Fruit fly (Drosophila melanogaster) Kc167 (cell line): Measurements from ENCODE around the gene Ack.

Experiments used
- Myc ChIP-seq: fragments of >200 bp; optimal IDR thresholded peaks from 2 replicates; lab custom pipeline; 2017; ENCODE audit warnings: missing external identifiers
- Sin3A ChIP-seq: fragments of >200 bp; optimal IDR thresholded peaks from 2 replicates; lab custom pipeline; 2018; ENCODE audit warnings: missing external identifiers
- h ChIP-seq: fragments of >200 bp; optimal IDR thresholded peaks from 3 replicates; lab custom pipeline; 2018; ENCODE audit warnings: missing external identifiers
- insv ChIP-seq: fragments of >200 bp; optimal IDR thresholded peaks from 3 replicates; lab custom pipeline; 2018; ENCODE audit warnings: missing external identifiers
- psq ChIP-seq: fragments of >200 bp; optimal IDR thresholded peaks from 2 replicates; lab custom pipeline; 2017; ENCODE audit warnings: missing external identifiers
- ttk ChIP-seq: sonication (Bioruptor generic); optimal IDR thresholded peaks from 2 replicates; lab custom pipeline; 2017; ENCODE audit warnings: missing external identifiers

The Ack gene

DNA sequence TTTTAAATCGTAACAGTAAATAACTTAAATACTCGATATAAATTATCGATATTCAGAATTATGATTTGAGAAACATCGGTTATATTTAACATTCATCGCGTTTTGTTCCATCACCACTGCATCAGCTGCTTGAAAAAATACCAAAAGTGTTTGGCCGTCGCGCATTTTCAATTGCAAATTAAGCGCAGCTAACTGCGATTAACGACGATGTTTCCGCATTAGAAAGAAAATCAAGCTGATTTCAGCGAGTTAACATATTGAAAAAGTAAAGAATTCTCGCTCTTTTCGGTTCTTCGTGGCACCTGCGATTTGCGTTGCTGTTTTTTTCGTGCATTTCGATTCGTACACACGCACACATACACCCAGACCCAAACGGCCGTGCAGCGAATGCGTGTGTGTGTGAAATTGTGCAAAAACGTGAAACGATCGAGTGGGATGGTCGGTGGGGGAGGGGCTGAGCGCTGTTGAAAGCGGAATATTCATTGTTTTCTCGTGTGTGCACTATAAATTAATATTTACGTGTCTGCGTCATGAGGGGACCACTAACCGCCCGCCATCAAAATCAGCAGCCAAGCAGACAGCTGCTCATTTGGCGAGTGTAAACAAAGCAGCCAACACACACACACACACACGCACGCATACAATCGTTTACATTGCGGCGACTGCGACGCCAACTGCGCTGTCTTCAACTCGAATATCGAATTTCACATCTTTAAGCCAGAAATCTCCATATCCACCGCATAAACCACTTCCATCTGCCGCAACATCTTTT, at the start of gene Ack:
TSS of gene Ack (plus strand) at position 115 of the 772 bp plus-strand sequence.
- no peak for TF ChIP-seq psq (lab: Kevin White, UChicago)
- no peak for TF ChIP-seq insv
- no peak for TF ChIP-seq h (lab: Kevin White, UChicago)
- no peak for TF ChIP-seq ttk (lab: Kevin White, UChicago)
- no peak for TF ChIP-seq Sin3A
- no peak for TF ChIP-seq Myc

DNA sequence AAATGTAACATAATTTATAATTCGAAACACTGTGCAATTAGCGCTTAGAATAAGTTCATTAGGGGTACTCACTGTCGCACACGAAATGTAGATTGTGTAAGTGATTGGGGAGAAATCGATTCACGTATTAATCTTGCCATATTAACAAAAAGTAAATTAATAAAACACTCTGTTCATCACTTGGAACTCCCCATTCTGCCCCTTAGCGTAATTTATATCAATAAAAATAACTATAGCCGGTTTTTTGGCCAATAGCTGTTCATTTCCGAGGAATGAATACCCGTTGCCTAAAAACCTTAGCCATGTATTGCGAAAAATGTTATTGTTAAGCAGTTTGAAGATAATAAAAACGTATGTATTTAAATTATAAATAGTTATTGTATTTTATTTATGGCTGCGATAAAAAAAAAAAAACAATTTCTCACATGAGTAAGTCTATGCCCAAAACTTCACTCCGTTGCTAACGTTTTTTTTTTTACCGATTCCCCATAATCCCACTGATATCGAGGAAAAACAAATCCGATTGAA, 48.6 kb upstream of the Ack start, which contains the start of gene Ugt305A1:
TSS of gene Ugt305A1 (plus strand) at position 478 of the 528 bp plus-strand sequence.
- TF ChIP-seq psq (lab: Kevin White, UChicago) (no peak), Myc (no peak), ttk (lab: Kevin White, UChicago) (no peak), h (lab: Kevin White, UChicago) (no peak), insv (no peak), Sin3A (no peak)

DNA sequence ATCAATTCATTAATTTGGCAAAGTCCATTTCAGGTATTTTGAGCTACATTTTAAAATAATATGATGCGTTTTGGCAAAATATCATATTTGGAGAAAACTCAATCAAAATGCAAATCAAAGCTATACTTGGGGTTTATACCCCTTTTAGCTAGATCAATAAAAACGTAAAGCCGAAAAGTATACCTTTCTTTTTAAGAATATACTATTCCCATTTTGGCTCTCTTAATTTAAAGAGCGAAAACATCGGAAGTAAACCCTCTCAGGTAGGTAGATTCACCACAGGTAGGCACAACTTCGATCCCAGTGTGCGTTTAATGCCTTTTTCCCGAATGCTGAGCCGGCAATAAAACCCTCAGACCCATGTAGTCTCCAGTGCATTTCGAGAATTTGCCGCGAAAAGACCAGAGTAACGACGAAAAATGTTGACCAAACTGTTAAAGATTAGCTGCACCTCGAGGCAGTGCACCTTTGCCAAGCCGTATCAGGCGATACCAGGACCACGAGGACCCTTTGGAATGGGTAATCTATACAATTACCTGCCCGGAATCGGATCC, 46.0 kb upstream of the Ack start, which contains the start of gene dib:
TSS of gene dib (plus strand) at position 372 of the 554 bp plus-strand sequence.
- no peak for TF ChIP-seq psq (lab: Kevin White, UChicago)

DNA sequence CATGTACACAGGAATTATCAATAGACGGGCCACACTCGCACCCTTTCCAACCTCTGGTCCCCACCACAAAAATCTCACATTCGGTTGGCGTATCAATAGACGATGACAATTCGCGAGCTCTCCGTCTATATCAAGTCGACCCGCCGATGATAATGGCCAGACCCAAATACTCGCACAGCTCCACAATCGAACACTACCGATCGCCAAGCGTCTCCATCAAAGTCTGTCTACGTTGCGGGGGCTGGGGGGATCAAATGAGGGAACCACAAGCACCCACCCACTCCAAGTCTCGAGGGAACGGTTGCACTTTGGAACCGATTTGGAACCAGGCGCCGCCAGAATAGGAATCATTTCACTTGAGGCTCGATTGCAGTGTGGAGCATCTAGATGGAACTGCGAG, 39.6 kb upstream of the Ack start:
- TF ChIP-seq Myc (no peak), ttk (lab: Kevin White, UChicago) (no peak), insv (no peak), psq (lab: Kevin White, UChicago) (no peak), Sin3A (no peak), h (lab: Kevin White, UChicago) (no peak)

DNA sequence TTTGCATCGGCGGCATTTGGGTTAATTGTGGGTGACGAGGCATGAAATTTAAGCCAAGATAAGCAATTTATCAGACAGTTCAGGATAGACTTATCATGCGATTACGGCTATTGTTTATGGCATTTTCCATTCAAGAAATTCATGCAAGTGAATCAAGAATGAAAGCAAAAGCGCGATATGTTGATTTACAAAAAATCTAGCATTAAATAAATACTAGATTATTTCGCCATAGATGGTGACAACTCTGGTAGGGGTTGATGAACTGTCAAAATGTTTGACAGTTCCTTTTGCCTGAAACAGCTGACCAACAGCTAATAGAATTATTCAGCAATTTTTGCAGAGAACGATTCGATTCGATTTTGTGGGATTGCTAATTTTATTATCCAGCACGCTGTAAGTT, 38.9 kb upstream of the Ack start, which contains the start of gene CG32259:
TSS of gene CG32259 (plus strand) at position 301 of the 400 bp plus-strand sequence.
- TF ChIP-seq insv = no peak
- TF ChIP-seq Sin3A = no peak
- no peak for TF ChIP-seq h (lab: Kevin White, UChicago)
- TF ChIP-seq Myc = no peak
- no peak for TF ChIP-seq psq (lab: Kevin White, UChicago)

DNA sequence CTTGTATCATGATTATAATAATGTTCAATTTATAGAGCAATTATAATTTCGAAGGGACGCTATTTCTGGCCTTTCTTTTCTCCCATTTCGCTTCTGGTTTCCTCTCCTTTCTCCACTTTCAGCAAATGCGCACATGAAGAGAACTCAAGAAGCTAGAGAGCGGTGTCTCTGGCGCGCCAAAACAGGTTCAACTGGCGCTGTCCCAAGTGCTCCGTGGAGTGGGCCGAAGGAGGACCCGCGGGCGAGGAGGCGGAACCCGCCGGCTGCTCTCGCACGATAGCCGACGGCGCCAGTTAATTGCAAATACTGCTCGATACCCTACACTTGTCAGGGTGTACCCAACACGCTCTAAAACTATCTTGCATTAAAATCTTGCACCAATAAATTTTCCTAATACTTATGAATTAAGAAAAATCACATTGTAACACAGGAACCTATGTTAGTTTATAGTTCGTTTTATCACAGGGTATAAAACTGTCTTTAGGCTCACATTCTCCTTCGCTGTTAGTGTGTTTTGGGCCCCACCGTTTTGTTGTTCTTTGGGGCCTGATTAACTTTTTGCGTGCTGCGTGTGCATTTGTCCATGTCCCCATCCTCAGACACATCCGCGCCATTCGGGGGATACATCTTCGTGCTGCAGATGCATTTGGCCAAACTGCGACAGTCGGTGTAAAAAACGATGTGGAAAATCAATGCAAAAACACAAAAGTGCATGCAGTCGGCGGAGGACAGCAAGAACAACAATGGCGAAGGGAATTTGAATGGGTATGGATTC, 37.6 kb upstream of the Ack start:
- TF ChIP-seq insv = no peak
- no peak for TF ChIP-seq psq (lab: Kevin White, UChicago)
- no peak for TF ChIP-seq h (lab: Kevin White, UChicago)
- no peak for TF ChIP-seq Sin3A
- TF ChIP-seq ttk (lab: Kevin White, UChicago) = no peak
- no peak for TF ChIP-seq Myc

DNA sequence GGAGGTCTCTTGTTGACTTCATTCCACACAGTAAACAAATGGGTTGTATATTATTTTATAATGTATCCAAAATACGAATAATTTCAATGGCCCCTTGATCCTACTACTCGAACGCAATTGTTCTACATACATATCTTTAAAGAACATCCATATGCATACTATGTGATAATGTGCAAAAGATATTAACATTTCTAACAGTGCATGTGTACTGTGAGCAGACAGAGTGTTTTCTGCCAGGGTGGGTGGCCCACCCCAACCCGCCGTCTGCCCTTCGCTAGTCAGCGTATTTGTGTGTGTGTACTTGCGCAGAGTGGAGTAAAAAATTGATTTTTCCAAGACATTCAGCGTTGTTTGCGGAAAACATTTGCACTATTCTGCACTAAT, 37.0 kb upstream of the Ack start:
- TF ChIP-seq insv (no peak), Sin3A (no peak), h (lab: Kevin White, UChicago) (no peak), psq (lab: Kevin White, UChicago) (no peak), Myc (no peak), ttk (lab: Kevin White, UChicago) (no peak)

DNA sequence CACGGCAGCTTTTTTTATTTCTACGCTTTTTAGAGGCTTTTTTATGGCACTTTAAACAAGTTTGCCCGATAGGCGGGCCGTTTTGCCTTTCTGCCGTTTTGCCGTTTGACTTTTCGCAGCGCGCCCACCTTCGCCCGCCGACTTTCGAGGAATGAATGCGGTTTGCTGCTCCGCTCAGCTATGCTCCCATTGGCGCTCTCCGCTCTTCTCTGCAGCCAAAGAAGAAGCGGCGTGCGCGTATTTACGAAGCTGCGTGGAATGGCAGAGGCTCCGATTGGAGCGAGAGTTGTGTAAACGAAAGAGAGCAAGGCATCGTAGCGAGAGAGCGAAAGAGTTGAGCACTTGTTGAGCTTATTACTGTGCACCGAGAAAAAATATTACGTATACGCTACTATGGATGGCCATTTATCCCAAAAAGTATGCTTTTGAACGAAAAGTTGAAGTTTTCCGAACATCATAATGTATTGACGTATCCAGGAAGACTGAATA, 36.4 kb upstream of the Ack start, which contains the start of gene wit:
TSS of gene wit (minus strand) at position 157 of the 489 bp plus-strand sequence.
- TF ChIP-seq ttk (lab: Kevin White, UChicago) (no peak), Sin3A (no peak), Myc (no peak), insv (no peak), h (lab: Kevin White, UChicago) (no peak), psq (lab: Kevin White, UChicago) (no peak)

DNA sequence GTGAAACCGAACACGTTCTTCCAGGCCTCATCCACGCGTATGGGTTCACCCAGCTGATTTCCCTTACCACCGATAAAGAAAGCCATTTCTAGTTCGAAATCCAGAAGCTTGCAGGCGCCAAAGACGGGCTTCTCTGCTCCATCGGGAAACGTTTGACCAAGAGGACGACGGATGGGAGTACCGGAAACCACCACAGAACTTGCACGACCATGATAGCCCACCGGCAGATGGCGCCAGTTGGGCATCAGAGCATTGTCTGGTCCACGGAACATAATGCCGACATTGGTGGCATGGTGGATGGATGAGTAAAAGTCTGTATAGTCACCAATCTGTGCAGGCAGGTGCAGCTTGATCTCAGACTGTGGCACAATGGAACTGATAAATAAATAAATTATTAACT, 35.3 kb upstream of the Ack start:
- no peak for TF ChIP-seq psq (lab: Kevin White, UChicago)
- no peak for TF ChIP-seq ttk (lab: Kevin White, UChicago)
- TF ChIP-seq Sin3A = no peak
- TF ChIP-seq insv = no peak
- TF ChIP-seq h (lab: Kevin White, UChicago) = no peak
- TF ChIP-seq Myc = no peak

DNA sequence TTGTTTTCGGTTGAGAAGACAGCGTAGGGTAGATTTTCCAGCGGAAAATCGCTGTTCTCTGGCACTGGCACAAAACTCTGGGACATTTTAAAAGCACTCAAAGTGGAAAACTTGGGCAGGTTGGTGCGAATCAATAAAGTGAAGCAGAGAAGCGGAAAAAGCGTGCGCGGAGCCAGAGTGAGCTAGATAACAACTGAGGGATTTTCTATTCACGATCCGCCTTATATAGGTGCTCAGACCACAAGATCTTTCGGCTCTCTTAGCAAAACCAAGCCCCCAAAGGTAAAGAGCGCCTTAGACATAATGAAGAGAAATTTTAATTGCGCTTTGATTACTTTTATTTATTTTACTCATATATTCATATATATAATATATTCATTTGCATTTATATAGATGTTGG, 34.2 kb upstream of the Ack start, which contains the start of gene Faa:
TSS of gene Faa (minus strand) at position 200 of the 400 bp plus-strand sequence.
- TF ChIP-seq psq (lab: Kevin White, UChicago) = no peak
- TF ChIP-seq insv = no peak
- TF ChIP-seq Sin3A = no peak
- no peak for TF ChIP-seq ttk (lab: Kevin White, UChicago)
- no peak for TF ChIP-seq h (lab: Kevin White, UChicago)
- no peak for TF ChIP-seq Myc

DNA sequence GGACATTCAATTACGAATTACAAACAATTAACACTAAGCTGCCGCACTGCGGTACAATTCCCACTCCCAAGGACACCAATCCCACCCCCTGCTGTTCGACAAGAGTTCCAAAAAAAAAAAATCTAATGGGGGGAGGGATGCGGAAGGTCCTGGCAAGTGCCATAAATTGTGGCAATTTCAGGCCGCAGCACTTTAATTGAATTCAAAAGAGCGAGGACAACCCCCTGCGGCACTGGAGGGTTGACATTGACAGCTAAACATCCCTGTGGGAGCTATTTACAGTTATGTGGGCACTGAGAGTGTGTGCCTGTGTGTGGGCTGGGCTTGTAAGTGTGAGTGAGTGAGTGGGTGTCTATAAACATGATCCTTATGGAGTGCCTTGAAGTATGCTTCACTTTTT, 31.1 kb upstream of the Ack start:
- no peak for TF ChIP-seq ttk (lab: Kevin White, UChicago)
- TF ChIP-seq psq (lab: Kevin White, UChicago) = no peak
- no peak for TF ChIP-seq Sin3A
- no peak for TF ChIP-seq insv
- no peak for TF ChIP-seq Myc
- TF ChIP-seq h (lab: Kevin White, UChicago) = no peak

DNA sequence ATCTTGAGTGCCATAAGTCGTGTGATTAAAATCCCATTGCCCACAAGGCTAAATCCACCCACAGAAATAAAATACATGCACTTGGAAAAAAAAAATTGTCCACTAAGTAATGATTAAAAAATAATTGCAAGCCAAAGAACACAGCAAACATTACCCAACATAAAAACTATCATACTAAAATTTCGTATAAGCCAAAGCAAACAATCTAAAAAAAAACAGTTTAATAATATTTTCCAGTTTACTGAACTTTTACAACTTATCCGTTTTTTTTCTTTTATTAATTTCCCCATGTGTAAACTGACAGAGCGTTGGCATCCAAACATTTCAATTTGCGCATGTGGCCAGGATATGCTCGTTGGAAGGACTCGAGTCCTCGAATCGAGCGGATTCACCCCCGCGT, 27.7 kb upstream of the Ack start:
- TF ChIP-seq insv = no peak
- TF ChIP-seq Sin3A = no peak
- no peak for TF ChIP-seq psq (lab: Kevin White, UChicago)
- TF ChIP-seq h (lab: Kevin White, UChicago) = no peak
- TF ChIP-seq ttk (lab: Kevin White, UChicago) = no peak
- no peak for TF ChIP-seq Myc
